Worm (Caenorhabditis elegans): ENCODE results near the gene asp-13.

asp-13 gene

ce11 chrV:8651007-8651711 is 8.2 kb upstream of the asp-13 start (continued):
- no peak for TF ChIP-seq madf-6 (GFP tag; IDR thresholded peaks at IDR 0.05)
- no peak for TF ChIP-seq efl-1 (GFP tag; optimal IDR thresholded peaks at IDR 0.05)
- TF ChIP-seq sptf-2 (GFP tag; optimal IDR thresholded peaks at IDR 0.05): peak; percentile 46
- TF ChIP-seq ztf-18 (tag; optimal IDR thresholded peaks at IDR 0.05): no peak
- TF ChIP-seq die-1 (tag; optimal IDR thresholded peaks at IDR 0.05): no peak
- TF ChIP-seq attf-5 (GFP tag; optimal IDR thresholded peaks at IDR 0.05): peak; percentile 30
- peak; percentile 47 for TF ChIP-seq tbp1 (GFP tag; optimal IDR thresholded peaks at IDR 0.05)
- TF ChIP-seq tlf-1 (GFP tag; optimal IDR thresholded peaks at IDR 0.05): peak; percentile 58
- no peak for TF ChIP-seq akir-1 (GFP tag; optimal IDR thresholded peaks at IDR 0.05)
- no peak for TF ChIP-seq F57A8.1 (GFP tag; optimal IDR thresholded peaks at IDR 0.05)
- peak; percentile 56; the same call in 1 of the 2 replicates for TF ChIP-seq B0336.3 (GFP tag; IDR thresholded peaks at IDR 0.05)
- TF ChIP-seq F22D6.2 (tag; optimal IDR thresholded peaks at IDR 0.05): peak; percentile 52
- TF ChIP-seq chd-7 (tag; optimal IDR thresholded peaks at IDR 0.05): peak; percentile 67
- TF ChIP-seq nhr-120 (GFP tag; IDR thresholded peaks at IDR 0.05): no peak
- TF ChIP-seq aptf-2 (GFP tag; conservative IDR thresholded peaks at IDR 0.05): no peak
- TF ChIP-seq ztf-28 (GFP tag; IDR thresholded peaks at IDR 0.05): no peak
- no peak for TF ChIP-seq rpc-1 (optimal IDR thresholded peaks at IDR 0.05)
- no peak for TF ChIP-seq rpc-1 (tag; optimal IDR thresholded peaks at IDR 0.05)
- TF ChIP-seq nfyb-1 (GFP tag; IDR thresholded peaks at IDR 0.05): no peak
- no peak for TF ChIP-seq C17E4.6 (GFP tag; IDR thresholded peaks at IDR 0.05)
- TF ChIP-seq ZK185.1 (tag; optimal IDR thresholded peaks at IDR 0.05; ENCODE audit: poor library complexity, severe bottlenecking): no peak
- TF ChIP-seq egl-44 (GFP tag; IDR thresholded peaks at IDR 0.05): peak; percentile 60; the same call in 1 of the 2 replicates
- TF ChIP-seq F39B2.1 (GFP tag; IDR thresholded peaks at IDR 0.05): no peak
- TF ChIP-seq xnd-1 (tag; optimal IDR thresholded peaks at IDR 0.05): no peak
- TF ChIP-seq mcd-1 (GFP tag; IDR thresholded peaks at IDR 0.05): no peak
- peak; percentile 97 for TF ChIP-seq ets-4 (GFP tag; optimal IDR thresholded peaks at IDR 0.05)
- no peak for TF ChIP-seq T07F8.4 (tag; optimal IDR thresholded peaks at IDR 0.05)
- TF ChIP-seq lag-1 (GFP tag; IDR thresholded peaks at IDR 0.05): no peak
- no peak for TF ChIP-seq athp-1 (tag; optimal IDR thresholded peaks at IDR 0.05)

ce11 chrV:8650365-8650764 is 7.4 kb upstream of the asp-13 start:
- TF ChIP-seq ceh-27 (GFP tag; optimal IDR thresholded peaks at IDR 0.05) (no peak), F52B5.7 (tag; optimal IDR thresholded peaks at IDR 0.05) (no peak), chd-7 (tag; optimal IDR thresholded peaks at IDR 0.05) (no peak), egrh-3 (GFP tag; IDR thresholded peaks at IDR 0.05) (no peak), aptf-2 (GFP tag; conservative IDR thresholded peaks at IDR 0.05) (no peak), die-1 (tag; optimal IDR thresholded peaks at IDR 0.05) (no peak)

ce11 chrV:8648251-8648650 is 5.3 kb upstream of the asp-13 start:
- TF ChIP-seq die-1 (tag; optimal IDR thresholded peaks at IDR 0.05): no peak
- peak; percentile 93 for TF ChIP-seq nhr-80 (tag; optimal IDR thresholded peaks at IDR 0.05)
- peak; percentile 17; the same call in 1 of the 2 replicates for TF ChIP-seq dox-1 (GFP tag; IDR thresholded peaks at IDR 0.05)
- TF ChIP-seq snpc-4 (GFP tag; optimal IDR thresholded peaks at IDR 0.05): no peak
- TF ChIP-seq snpc-4 (tag; optimal IDR thresholded peaks at IDR 0.05): no peak

Measured in whole organism, young adult.